Worm (Caenorhabditis elegans) whole organism, L4 larva: ENCODE measurements around the gene T27E9.2.

Experiments
- R02D3.7 ChIP-seq: fragments of 150-350 bp; sonication (generic microtip); optimal IDR thresholded peaks from 3 replicates; lab custom pipeline; 2014; ENCODE audit warnings: missing biosample characterization, missing genetic modification characterization
- attf-4 ChIP-seq: sonication (generic microtip); optimal IDR thresholded peaks from 3 replicates; lab custom pipeline; 2017; ENCODE audit warnings: missing biosample characterization, missing genetic modification characterization
- ces-1 ChIP-seq: fragments of 150-350 bp; sonication (generic microtip); optimal IDR thresholded peaks from 4 replicates; lab custom pipeline; 2014; ENCODE audit warnings: missing biosample characterization, missing genetic modification reagents, missing genetic modification characterization
- hlh-30 ChIP-seq: sonication (generic microtip); optimal IDR thresholded peaks from 2 replicates; lab custom pipeline; 2017; ENCODE audit warnings: antibody characterized with exemption, mild to moderate bottlenecking, missing genetic modification characterization, missing compliant biosample characterization; ENCODE audit not compliant: insufficient read depth
- lin-29 ChIP-seq: fragments of 200-800 bp; sonication (Bioruptor generic); IDR thresholded peaks from 2 replicates; pipeline ENCODE4 v1.3.6; 2022; ENCODE audit warnings: missing genetic modification reagents, missing genetic modification characterization, missing compliant biosample characterization
- nhr-237 ChIP-seq: sonication (generic microtip); optimal IDR thresholded peaks from 2 replicates; lab custom pipeline; 2017; ENCODE audit warnings: missing biosample characterization, missing genetic modification characterization
- pqm-1 ChIP-seq: sonication (generic microtip); optimal IDR thresholded peaks from 2 replicates; lab custom pipeline; 2017; ENCODE audit warnings: missing biosample characterization, missing genetic modification characterization

DNA sequence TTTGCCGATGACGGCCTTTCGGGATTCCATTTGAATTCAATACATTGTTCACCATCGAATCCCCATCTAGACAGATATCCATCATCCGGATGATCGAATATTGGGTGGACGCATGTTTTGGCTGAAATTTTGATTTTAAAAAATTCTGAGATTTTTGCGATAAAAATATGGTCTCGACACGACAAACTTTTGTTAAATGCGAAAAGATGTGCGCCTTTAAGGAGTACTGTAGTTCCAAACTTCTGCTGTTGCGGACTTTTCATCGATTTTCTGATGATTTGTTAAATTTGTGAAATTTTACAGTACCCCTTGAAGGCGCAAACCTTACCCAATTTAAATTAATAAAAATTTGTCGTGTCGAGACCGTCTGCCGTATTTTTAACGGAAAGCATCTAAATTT, 34.6 kb downstream of the T27E9.2 start:
- TF ChIP-seq ces-1, result no peak
- no peak for TF ChIP-seq attf-4 (tag; lab: Kevin White, UChicago)
- TF ChIP-seq R02D3.7 (tag; lab: Kevin White, UChicago), result no peak
- no peak for TF ChIP-seq hlh-30
- TF ChIP-seq nhr-237 (tag; lab: Kevin White, UChicago), result no peak
- TF ChIP-seq lin-29 (GFP tag; lab: Robert Waterston, UW), result no peak
- TF ChIP-seq pqm-1 (tag; lab: Kevin White, UChicago), result no peak
